Worm (Caenorhabditis elegans): Measurements from ENCODE around the gene taf-13.
A peak's percentile ranks its signal among the peaks of the same experiment; 100 is the strongest.

The taf-13 gene

DNA sequence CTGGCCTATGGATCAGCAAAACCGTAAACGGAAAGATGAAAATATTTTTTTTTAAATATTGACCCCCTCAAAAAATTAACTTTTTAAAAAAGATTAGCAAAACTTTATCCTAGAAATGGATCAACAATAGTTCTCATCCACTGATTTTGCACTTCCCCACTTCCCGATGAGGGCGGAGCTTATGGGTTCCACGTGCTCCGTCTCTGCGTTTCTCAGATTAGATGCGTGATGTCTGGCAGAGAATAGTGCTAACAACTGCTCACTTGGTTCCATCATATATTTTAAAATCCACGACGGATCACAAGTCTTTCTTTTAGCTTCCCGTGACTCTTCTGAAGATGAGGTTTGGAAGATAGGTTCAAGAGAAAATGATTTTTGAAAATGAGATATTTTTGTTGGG lies 47.1 kb downstream of the taf-13 start:
- TF ChIP-seq F13H6.1 (tag; optimal IDR thresholded peaks at IDR 0.05), result peak; percentile 45
- no peak for TF ChIP-seq aly-2 (tag; optimal IDR thresholded peaks at IDR 0.05)
- TF ChIP-seq nhr-129 (tag; optimal IDR thresholded peaks at IDR 0.05), result peak; percentile 58
- peak; percentile 66 for TF ChIP-seq sma-9 (GFP tag; optimal IDR thresholded peaks at IDR 0.05)
- TF ChIP-seq sma-9 (tag; optimal IDR thresholded peaks at IDR 0.05), result no peak
- peak; percentile 6 to 43 for TF ChIP-seq mdl-1 (tag; optimal IDR thresholded peaks at IDR 0.05)
- no peak for TF ChIP-seq snpc-4 (tag; optimal IDR thresholded peaks at IDR 0.05)
- peak; percentile 20 for TF ChIP-seq nhr-6 (tag; optimal IDR thresholded peaks at IDR 0.05)

DNA sequence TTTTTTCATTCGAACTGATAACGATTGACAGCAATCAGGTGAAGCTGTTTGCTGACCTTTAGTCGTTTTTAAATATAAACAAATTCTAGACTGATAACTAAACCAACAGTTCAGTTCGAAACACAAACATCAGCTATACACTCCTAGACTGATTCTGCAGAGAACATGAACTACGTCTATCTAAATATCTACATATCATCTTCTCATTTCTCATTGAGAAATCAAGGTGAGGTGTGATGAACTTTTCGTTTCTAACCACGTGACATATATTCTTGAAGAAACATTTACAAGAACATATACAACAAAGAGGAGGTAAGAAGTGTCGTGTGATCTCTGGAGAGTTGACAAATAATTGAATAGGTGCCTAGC lies 48.2 kb downstream of the taf-13 start:
- TF ChIP-seq ztf-11 (tag; optimal IDR thresholded peaks at IDR 0.05) (no peak), ceh-82 (tag; optimal IDR thresholded peaks at IDR 0.05) (no peak), ztf-1 (GFP tag; conservative IDR thresholded peaks at IDR 0.05) (no peak), nhr-129 (tag; optimal IDR thresholded peaks at IDR 0.05) (peak; percentile 85), lsy-2 (tag; optimal IDR thresholded peaks at IDR 0.05) (peak in 1 of 2 experiments; percentile 62), zag-1 (tag; optimal IDR thresholded peaks at IDR 0.05) (no peak), C34F6.9 (tag; optimal IDR thresholded peaks at IDR 0.05) (peak; percentile 80), ceh-16 (tag; optimal IDR thresholded peaks at IDR 0.05) (no peak), sma-3 (GFP tag; optimal IDR thresholded peaks at IDR 0.05) (peak; percentile 41), snpc-4 (tag; optimal IDR thresholded peaks at IDR 0.05) (peak; percentile 13), skn-1 (tag; optimal IDR thresholded peaks at IDR 0.05) (no peak), nhr-25 (tag; optimal IDR thresholded peaks at IDR 0.05) (peak; percentile 90), egl-27 (tag; optimal IDR thresholded peaks at IDR 0.05) (no peak), ZK546.5 (tag; optimal IDR thresholded peaks at IDR 0.05) (no peak), nhr-6 (tag; optimal IDR thresholded peaks at IDR 0.05) (peak; percentile 71), fos-1 (tag; optimal IDR thresholded peaks at IDR 0.05) (peak; percentile 5), unc-39 (tag; optimal IDR thresholded peaks at IDR 0.05) (no peak), nhr-10 (tag; optimal IDR thresholded peaks at IDR 0.05) (no peak), peb-1 (tag; optimal IDR thresholded peaks at IDR 0.05) (no peak), nhr-23 (tag; optimal IDR thresholded peaks at IDR 0.05) (no peak), nhr-21 (tag; optimal IDR thresholded peaks at IDR 0.05) (peak; percentile 79), lin-11 (tag; optimal IDR thresholded peaks at IDR 0.05) (no peak), ama-1 (optimal IDR thresholded peaks at IDR 0.05) (peak; percentile 15), aly-2 (tag; optimal IDR thresholded peaks at IDR 0.05) (no peak), F13H6.1 (tag; optimal IDR thresholded peaks at IDR 0.05) (peak; percentile 36), crh-2 (tag; optimal IDR thresholded peaks at IDR 0.05) (peak; percentile 79), lin-13 (GFP tag; optimal IDR thresholded peaks at IDR 0.05) (peak; percentile 32), nhr-11 (tag; optimal IDR thresholded peaks at IDR 0.05) (peak; percentile 41), nhr-77 (tag; optimal IDR thresholded peaks at IDR 0.05) (no peak), elt-3 (tag; optimal IDR thresholded peaks at IDR 0.05) (no peak), alr-1 (tag; optimal IDR thresholded peaks at IDR 0.05) (no peak), dmd-4 (tag; optimal IDR thresholded peaks at IDR 0.05) (no peak), blmp-1 (tag; optimal IDR thresholded peaks at IDR 0.05; ENCODE audit: insufficient read depth) (peak; percentile 75), mdl-1 (tag; optimal IDR thresholded peaks at IDR 0.05) (peak in 1 of 2 experiments; percentile 50), unc-55 (GFP tag; optimal IDR thresholded peaks at IDR 0.05) (no peak), ztf-4 (tag; optimal IDR thresholded peaks at IDR 0.05) (peak; percentile 93), sem-4 (tag; optimal IDR thresholded peaks at IDR 0.05) (no peak), sma-9 (GFP tag; optimal IDR thresholded peaks at IDR 0.05) (peak; percentile 77), sma-9 (tag; optimal IDR thresholded peaks at IDR 0.05) (no peak), mab-5 (tag; optimal IDR thresholded peaks at IDR 0.05) (no peak), mbf-1 (tag; optimal IDR thresholded peaks at IDR 0.05) (no peak), gmeb-1 (tag; optimal IDR thresholded peaks at IDR 0.05) (peak; percentile 37)

DNA sequence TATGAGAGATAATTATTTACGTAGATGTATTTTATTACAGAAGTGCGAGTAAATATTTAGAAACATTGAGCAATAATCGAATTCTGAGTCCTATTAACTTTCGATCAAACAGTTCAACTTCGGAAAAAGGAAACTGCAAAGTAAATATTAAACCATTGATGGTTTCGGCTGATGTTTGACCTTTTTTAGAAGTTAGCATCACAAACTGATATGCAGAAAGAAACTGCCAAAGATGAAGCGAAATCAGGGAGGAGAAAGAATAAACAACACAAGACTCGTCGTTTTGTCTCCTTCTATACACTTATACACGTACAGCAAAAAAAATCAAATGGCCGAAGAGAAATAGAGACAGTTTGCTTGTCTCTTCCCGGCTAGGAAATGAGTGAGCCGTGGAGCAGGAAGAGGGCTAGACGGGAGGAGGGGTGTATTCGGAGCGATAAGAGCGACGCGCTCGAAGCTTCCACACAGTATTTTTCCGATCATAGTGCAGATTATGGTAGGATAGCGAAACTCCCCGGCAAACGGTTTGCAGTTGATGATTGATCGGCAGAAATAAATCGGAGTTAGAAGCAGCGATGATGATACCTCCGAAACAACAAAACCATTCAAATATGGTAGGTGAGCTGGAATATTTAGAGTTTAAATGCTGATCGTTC lies 48.7 kb downstream of the taf-13 start:
- TF ChIP-seq nhr-11 (tag; optimal IDR thresholded peaks at IDR 0.05), result no peak
- TF ChIP-seq ztf-11 (tag; optimal IDR thresholded peaks at IDR 0.05), result no peak
- peak; percentile 45 for TF ChIP-seq sma-9 (GFP tag; optimal IDR thresholded peaks at IDR 0.05)
- TF ChIP-seq sma-9 (tag; optimal IDR thresholded peaks at IDR 0.05), result no peak
- TF ChIP-seq nhr-129 (tag; optimal IDR thresholded peaks at IDR 0.05), result peak; percentile 23
- TF ChIP-seq nhr-237 (tag; optimal IDR thresholded peaks at IDR 0.05), result no peak
- no peak for TF ChIP-seq nhr-10 (tag; optimal IDR thresholded peaks at IDR 0.05)
- no peak for TF ChIP-seq crh-2 (tag; optimal IDR thresholded peaks at IDR 0.05)
- TF ChIP-seq fos-1 (tag; optimal IDR thresholded peaks at IDR 0.05), result peak; percentile 39
